Worm (Caenorhabditis elegans): Measurements from ENCODE around the gene F38E9.6.
"Not testable (repeated sequence)": the region's sequence is repeated elsewhere in the genome, so short reads cannot be mapped to it uniquely, and the experiment has no call there.

Gene F38E9.6

ce11 chrX:16451124-16451523 is 18.9 kb downstream of the F38E9.6 start:
- TF ChIP-seq aptf-3 (GFP tag; IDR thresholded peaks at IDR 0.05) (no peak), hrde-1 (tag; optimal IDR thresholded peaks at IDR 0.05; ENCODE audit: borderline replicate concordance) (no peak), lag-1 (GFP tag; IDR thresholded peaks at IDR 0.05) (no peak), Y67H2A.10 (GFP tag; conservative IDR thresholded peaks at IDR 0.05) (no peak), ceh-79 (tag; optimal IDR thresholded peaks at IDR 0.05) (no peak), ztf-26 (tag; optimal IDR thresholded peaks at IDR 0.05) (no peak), K12H6.12 (tag; optimal IDR thresholded peaks at IDR 0.05) (no peak), F57C9.4 (tag; optimal IDR thresholded peaks at IDR 0.05) (no peak), nhr-27 (tag; optimal IDR thresholded peaks at IDR 0.05) (no peak), tlf-1 (GFP tag; optimal IDR thresholded peaks at IDR 0.05) (no peak), mxl-1 (tag; optimal IDR thresholded peaks at IDR 0.05) (no peak), snpc-3.4 (tag; optimal IDR thresholded peaks at IDR 0.05) (no peak), aptf-2 (GFP tag; conservative IDR thresholded peaks at IDR 0.05) (no peak), hmg-20 (GFP tag; IDR thresholded peaks at IDR 0.05) (no peak), rec-8 (tag; optimal IDR thresholded peaks at IDR 0.05) (no peak), ztf-28 (GFP tag; IDR thresholded peaks at IDR 0.05) (no peak), bed-2 (GFP tag; IDR thresholded peaks at IDR 0.05) (no peak)

- not testable (repeated sequence) for TF ChIP-seq madf-10 (tag; optimal IDR thresholded peaks at IDR 0.05); tbx-9 (tag; optimal IDR thresholded peaks at IDR 0.05; ENCODE audit: borderline replicate concordance); Y79H2A.3 (GFP tag; conservative IDR thresholded peaks at IDR 0.05)
These were observed 19.4 kb downstream of the F38E9.6 start, which contains the start of gene F38E9.4 for ce11 chrX:16451642-16452041. Gene F38E9.4, plus strand, starts transcription at chrX:16451942.

ce11 chrX:16456659-16457058 is 24.4 kb downstream of the F38E9.6 start, which contains the start of gene nas-39:
Gene nas-39, plus strand, starts transcription at chrX:16456927.
- TF ChIP-seq ztf-6 (GFP tag; IDR thresholded peaks at IDR 0.05): no peak
- TF ChIP-seq nhr-80 (tag; optimal IDR thresholded peaks at IDR 0.05): peak; percentile 73
- no peak for TF ChIP-seq nhr-120 (GFP tag; IDR thresholded peaks at IDR 0.05)
- no peak for TF ChIP-seq C06A6.2 (GFP tag; conservative IDR thresholded peaks at IDR 0.05)
- TF ChIP-seq K12H6.12 (tag; optimal IDR thresholded peaks at IDR 0.05): no peak
- no peak for TF ChIP-seq attf-3 (GFP tag; conservative IDR thresholded peaks at IDR 0.05)
- no peak for TF ChIP-seq F23B12.7 (tag; optimal IDR thresholded peaks at IDR 0.05; ENCODE audit: insufficient read depth)
- TF ChIP-seq nfya-2 (GFP tag; IDR thresholded peaks at IDR 0.05): no peak
- TF ChIP-seq sptf-2 (GFP tag; optimal IDR thresholded peaks at IDR 0.05): no peak
- no peak for TF ChIP-seq lin-26 (GFP tag; IDR thresholded peaks at IDR 0.05)
- no peak for TF ChIP-seq madf-3 (GFP tag; IDR thresholded peaks at IDR 0.05)
- TF ChIP-seq sdz-38 (tag; optimal IDR thresholded peaks at IDR 0.05): no peak
- TF ChIP-seq lsl-1 (GFP tag; optimal IDR thresholded peaks at IDR 0.05): no peak
- no peak for TF ChIP-seq ceh-58 (GFP tag; IDR thresholded peaks at IDR 0.05)
- TF ChIP-seq dox-1 (GFP tag; IDR thresholded peaks at IDR 0.05): 0 out of 2 replicates have a peak, but pooled peaks have one; percentile 7
- TF ChIP-seq rpc-1 (optimal IDR thresholded peaks at IDR 0.05): no peak
- no peak for TF ChIP-seq rpc-1 (tag; optimal IDR thresholded peaks at IDR 0.05)

- TF ChIP-seq C06A6.2 (GFP tag; conservative IDR thresholded peaks at IDR 0.05) (no peak), Y53G8AR.9 (GFP tag; conservative IDR thresholded peaks at IDR 0.05) (no peak), snpc-4 (GFP tag; optimal IDR thresholded peaks at IDR 0.05) (no peak), snpc-4 (tag; optimal IDR thresholded peaks at IDR 0.05) (no peak), zfh-2 (GFP tag; conservative IDR thresholded peaks at IDR 0.05) (peak; percentile 78)
These were observed 24.9 kb downstream of the F38E9.6 start for ce11 chrX:16457113-16457512.
